Worm (Caenorhabditis elegans): ENCODE measurements around the gene W04G3.13.

ce11 chrX:11042777-11043176 lies 36.8 kb downstream of the W04G3.13 start, which contains the start of gene C09F12.3:
- TF ChIP-seq klf-2 (GFP tag; conservative IDR thresholded peaks at IDR 0.05), result no peak
- TF ChIP-seq ztf-23 (GFP tag; IDR thresholded peaks at IDR 0.05), result no peak
- no peak for TF ChIP-seq flt-1 (GFP tag; IDR thresholded peaks at IDR 0.05)

Measured in whole organism, midembryonic.